Fruit fly (Drosophila melanogaster) whole organism, embryonic: ENCODE measurements around the gene CG8891.

Experiments used
- Asciz ChIP-seq: fragments of 200-800 bp; sonication (Bioruptor generic); optimal IDR thresholded peaks from 2 replicates; lab custom pipeline; 2017; ENCODE audit warnings: missing biosample characterization, mild to moderate bottlenecking, missing genetic modification characterization, missing genetic modification reagents
- CG10274 ChIP-seq: fragments of 200-800 bp; sonication (Bioruptor generic); optimal IDR thresholded peaks from 3 replicates; lab custom pipeline; 2017; ENCODE audit warnings: missing biosample characterization, mild to moderate bottlenecking, missing genetic modification characterization
- CG10431 ChIP-seq: fragments of 200-800 bp; sonication (Bioruptor generic); optimal IDR thresholded peaks from 3 replicates; lab custom pipeline; 2018; ENCODE audit warnings: missing biosample characterization, mild to moderate bottlenecking, missing genetic modification characterization
- CG10959 ChIP-seq: fragments of 200-800 bp; sonication (Bioruptor generic); IDR thresholded peaks from 2 replicates; pipeline ENCODE4 v1.3.6; 2022; ENCODE audit warnings: missing biosample characterization, missing genetic modification characterization
- CG11398 ChIP-seq: fragments of 200-800 bp; sonication (Bioruptor generic); optimal IDR thresholded peaks from 2 replicates; lab custom pipeline; 2016; ENCODE audit warnings: missing biosample characterization, missing genetic modification characterization
- CG11696 ChIP-seq: fragments of 200-800 bp; sonication (Bioruptor generic); IDR thresholded peaks from 2 replicates; pipeline ENCODE4 v1.3.6; 2022; ENCODE audit warnings: missing biosample characterization, missing genetic modification characterization
- CG11723 ChIP-seq: fragments of 200-800 bp; sonication (Bioruptor generic); optimal IDR thresholded peaks from 2 replicates; lab custom pipeline; 2017; ENCODE audit warnings: missing biosample characterization, mild to moderate bottlenecking, missing genetic modification characterization
- CG12219 ChIP-seq: fragments of 200-800 bp; sonication (Bioruptor generic); optimal IDR thresholded peaks from 3 replicates; lab custom pipeline; 2018; ENCODE audit warnings: missing biosample characterization, mild to moderate bottlenecking, missing genetic modification characterization
- CG1233 ChIP-seq: fragments of 200-800 bp; sonication (Bioruptor generic); optimal IDR thresholded peaks from 4 replicates; lab custom pipeline; 2018; ENCODE audit warnings: missing biosample characterization, mild to moderate bottlenecking, missing genetic modification characterization
- CG13296 ChIP-seq: fragments of 200-800 bp; sonication (Bioruptor generic); optimal IDR thresholded peaks from 3 replicates; lab custom pipeline; 2018; ENCODE audit warnings: missing biosample characterization, mild to moderate bottlenecking, missing genetic modification characterization
- CG14441 ChIP-seq: fragments of 200-800 bp; sonication (Bioruptor generic); IDR thresholded peaks from 2 replicates; pipeline ENCODE4 v1.3.6; 2022; ENCODE audit warnings: missing biosample characterization, missing genetic modification characterization
- CG15601 ChIP-seq: fragments of 200-800 bp; sonication (Bioruptor generic); optimal IDR thresholded peaks from 3 replicates; lab custom pipeline; 2019; ENCODE audit warnings: missing biosample characterization, mild to moderate bottlenecking, missing genetic modification characterization, moderate library complexity
- CG1647 ChIP-seq: fragments of 200-800 bp; sonication (Bioruptor generic); optimal IDR thresholded peaks from 3 replicates; lab custom pipeline; 2016; ENCODE audit warnings: missing biosample characterization, missing genetic modification characterization
- CG17186 ChIP-seq: fragments of 200-800 bp; sonication (Bioruptor generic); optimal IDR thresholded peaks from 3 replicates; lab custom pipeline; 2017; ENCODE audit warnings: missing biosample characterization, missing genetic modification reagents, missing genetic modification characterization
- CG18619 ChIP-seq: fragments of 200-800 bp; sonication (Bioruptor generic); optimal IDR thresholded peaks from 3 replicates; lab custom pipeline; 2017; ENCODE audit warnings: missing biosample characterization, mild to moderate bottlenecking, missing genetic modification characterization
- CG3065 ChIP-seq: fragments of 200-800 bp; sonication (Bioruptor generic); optimal IDR thresholded peaks from 2 replicates; lab custom pipeline; 2016; ENCODE audit warnings: missing biosample characterization, missing genetic modification characterization
- CG3995 ChIP-seq: fragments of 200-800 bp; sonication (Bioruptor generic); optimal IDR thresholded peaks from 3 replicates; lab custom pipeline; 2016; ENCODE audit warnings: missing biosample characterization, missing genetic modification characterization
- CG7839 ChIP-seq: fragments of 200-800 bp; sonication (Bioruptor generic); optimal IDR thresholded peaks from 3 replicates; lab custom pipeline; 2018; ENCODE audit warnings: missing biosample characterization, mild to moderate bottlenecking, missing genetic modification characterization, moderate library complexity
- CG8765 ChIP-seq: fragments of 200-800 bp; sonication (Bioruptor generic); IDR thresholded peaks from 2 replicates; pipeline ENCODE4 v1.3.6; 2022; ENCODE audit warnings: missing biosample characterization, missing genetic modification characterization
- CTCF ChIP-seq: fragments of 200-800 bp; sonication (Bioruptor generic); optimal IDR thresholded peaks from 2 replicates; lab custom pipeline; 2017; ENCODE audit warnings: missing biosample characterization, mild to moderate bottlenecking, missing genetic modification characterization, moderate library complexity
- Doc3 ChIP-seq: fragments of 200-800 bp; sonication (Bioruptor generic); IDR thresholded peaks from 3 replicates; pipeline ENCODE4 v1.3.6; 2022; ENCODE audit warnings: missing biosample characterization, missing genetic modification characterization; ENCODE audit not compliant: partially characterized antibody
- Hand ChIP-seq: fragments of 200-800 bp; sonication (Bioruptor generic); optimal IDR thresholded peaks from 2 replicates; lab custom pipeline; 2017; ENCODE audit warnings: mild to moderate bottlenecking, missing biosample characterization, missing genetic modification reagents, missing genetic modification characterization
- Lhr ChIP-seq: fragments of 200-800 bp; sonication (Bioruptor generic); optimal IDR thresholded peaks from 3 replicates; lab custom pipeline; 2017; ENCODE audit warnings: mild to moderate bottlenecking, missing biosample characterization, missing genetic modification reagents, missing genetic modification characterization
- NC2β ChIP-seq: fragments of 200-800 bp; sonication (Bioruptor generic); optimal IDR thresholded peaks from 2 replicates; lab custom pipeline; 2016; ENCODE audit warnings: missing biosample characterization, missing genetic modification characterization
- Rfx ChIP-seq: fragments of 200-800 bp; sonication (Bioruptor generic); IDR thresholded peaks from 2 replicates; pipeline ENCODE4 v1.3.6; 2022; ENCODE audit warnings: missing biosample characterization, missing genetic modification characterization
- Sry-β ChIP-seq: fragments of 200-800 bp; sonication (Bioruptor generic); optimal IDR thresholded peaks from 2 replicates; lab custom pipeline; 2018; ENCODE audit warnings: missing biosample characterization, mild to moderate bottlenecking, missing genetic modification characterization, moderate library complexity
- amos ChIP-seq: fragments of 200-800 bp; sonication (Bioruptor generic); IDR thresholded peaks from 2 replicates; pipeline ENCODE4 v1.3.6; 2022; ENCODE audit warnings: missing biosample characterization, missing genetic modification characterization; ENCODE audit not compliant: partially characterized antibody
- cg ChIP-seq: fragments of 200-800 bp; sonication (Bioruptor generic); optimal IDR thresholded peaks from 3 replicates; lab custom pipeline; 2019; ENCODE audit warnings: missing biosample characterization, mild to moderate bottlenecking, missing genetic modification characterization, moderate library complexity
- cwo ChIP-seq: fragments of 200-800 bp; sonication (Bioruptor generic); optimal IDR thresholded peaks from 3 replicates; lab custom pipeline; 2017; ENCODE audit warnings: missing biosample characterization, missing genetic modification characterization, mild to moderate bottlenecking, moderate library complexity, missing genetic modification reagents
- danr ChIP-seq: fragments of 200-800 bp; sonication (Bioruptor generic); IDR thresholded peaks from 2 replicates; pipeline ENCODE4 v1.3.6; 2022; ENCODE audit warnings: missing biosample characterization, missing genetic modification characterization
- ems ChIP-seq: fragments of 200-800 bp; sonication (Bioruptor generic); optimal IDR thresholded peaks from 3 replicates; lab custom pipeline; 2016; ENCODE audit warnings: missing biosample characterization, missing genetic modification characterization
- ftz-f1 ChIP-seq: fragments of 200-800 bp; sonication (Bioruptor generic); optimal IDR thresholded peaks from 2 replicates; lab custom pipeline; 2016; ENCODE audit warnings: missing biosample characterization, missing genetic modification characterization
- grau ChIP-seq: fragments of 200-800 bp; optimal IDR thresholded peaks from 3 replicates; lab custom pipeline; 2019; ENCODE audit warnings: missing biosample characterization, mild to moderate bottlenecking, missing genetic modification characterization, moderate library complexity
- ind ChIP-seq: fragments of 200-800 bp; sonication (Bioruptor generic); optimal IDR thresholded peaks from 3 replicates; lab custom pipeline; 2016; ENCODE audit warnings: missing biosample characterization, missing genetic modification characterization
- insv ChIP-seq, 2 experiments: fragments of 200-800 bp; sonication (Bioruptor generic); optimal IDR thresholded peaks; 3 replicates each; lab custom pipeline; 2016 to 2018; ENCODE audit warnings: missing biosample characterization in 2 of 2, missing genetic modification characterization in 2 of 2
- jumu ChIP-seq: fragments of 200-800 bp; sonication (Bioruptor generic); optimal IDR thresholded peaks from 3 replicates; lab custom pipeline; 2016; ENCODE audit warnings: missing biosample characterization, missing genetic modification characterization
- lilli ChIP-seq: fragments of 200-800 bp; sonication (Bioruptor generic); optimal IDR thresholded peaks from 3 replicates; lab custom pipeline; 2016; ENCODE audit warnings: missing biosample characterization, missing genetic modification characterization
- lmd ChIP-seq: fragments of 200-800 bp; sonication (Bioruptor generic); IDR thresholded peaks from 2 replicates; pipeline ENCODE4 v1.3.6; 2022; ENCODE audit warnings: missing biosample characterization, missing genetic modification characterization
- mirr ChIP-seq: fragments of 200-800 bp; sonication (Bioruptor generic); optimal IDR thresholded peaks from 3 replicates; lab custom pipeline; 2018; ENCODE audit warnings: missing biosample characterization, mild to moderate bottlenecking, missing genetic modification characterization
- peb ChIP-seq: fragments of 200-800 bp; sonication (Bioruptor generic); IDR thresholded peaks from 2 replicates; pipeline ENCODE4 v1.3.6; 2022; ENCODE audit warnings: missing biosample characterization, missing genetic modification characterization
- pum ChIP-seq: fragments of 200-800 bp; sonication (Bioruptor generic); optimal IDR thresholded peaks from 2 replicates; lab custom pipeline; 2016; ENCODE audit warnings: missing biosample characterization, missing genetic modification characterization
- ranshi ChIP-seq: fragments of 200-800 bp; sonication (Bioruptor generic); IDR thresholded peaks from 2 replicates; pipeline ENCODE4 v1.3.6; 2022; ENCODE audit warnings: missing biosample characterization, missing genetic modification characterization
- sc ChIP-seq, 3 experiments: fragments of >200 bp in 2 of 3; fragments of 200-800 bp in 1 of 3; sonication (Bioruptor generic) in 1 of 3; optimal IDR thresholded peaks; 2 replicates in 2 of 3; 3 replicates in 1 of 3; lab custom pipeline; 2017; ENCODE audit warnings: mild to moderate bottlenecking in 1 of 3, missing biosample characterization in 1 of 3, missing genetic modification characterization in 1 of 3, missing genetic modification reagents in 1 of 3
- sens-2 ChIP-seq: fragments of 200-800 bp; sonication (Bioruptor generic); IDR thresholded peaks from 2 replicates; pipeline ENCODE4 v1.3.6; 2022; ENCODE audit warnings: missing biosample characterization, missing genetic modification characterization
- trem ChIP-seq: fragments of 200-800 bp; optimal IDR thresholded peaks from 3 replicates; lab custom pipeline; 2019; ENCODE audit warnings: missing biosample characterization, mild to moderate bottlenecking, missing genetic modification characterization, moderate library complexity
- vnd ChIP-seq: fragments of 200-800 bp; sonication (Bioruptor generic); IDR thresholded peaks from 3 replicates; pipeline ENCODE4 v1.3.6; 2022; ENCODE audit warnings: missing biosample characterization, missing genetic modification characterization; ENCODE audit not compliant: partially characterized antibody
- wdn ChIP-seq: fragments of 200-800 bp; sonication (Bioruptor generic); IDR thresholded peaks from 2 replicates; pipeline ENCODE4 v1.3.6; 2022; ENCODE audit warnings: missing biosample characterization, missing genetic modification characterization
- zf30C ChIP-seq: fragments of 200-800 bp; sonication (Bioruptor generic); optimal IDR thresholded peaks from 3 replicates; lab custom pipeline; 2018; ENCODE audit warnings: missing biosample characterization, mild to moderate bottlenecking, missing genetic modification characterization
- zfh1 ChIP-seq: fragments of 200-800 bp; sonication (Bioruptor generic); IDR thresholded peaks from 3 replicates; pipeline ENCODE4 v1.3.6; 2022; ENCODE audit warnings: missing biosample characterization, missing genetic modification characterization

The CG8891 gene

dm6 chr2L:5004677-5005463 lies 25.7 kb upstream of the CG8891 start (continued):
- no peak for TF ChIP-seq vnd (GFP tag; lab: Robert Waterston, UW)
- peak; percentile 83 for TF ChIP-seq CG8765 (GFP tag; lab: Robert Waterston, UW)
- no peak for TF ChIP-seq Sry-β
- TF ChIP-seq CG12219 = peak; percentile 91
- TF ChIP-seq CG3995 (GFP tag; lab: Kevin White, UChicago) = peak; percentile 50
- TF ChIP-seq CG1233 (GFP tag; lab: Kevin White, UChicago) = peak; percentile 93
- TF ChIP-seq ems (GFP tag; lab: Kevin White, UChicago) = peak; percentile 94
- peak; percentile 78 for TF ChIP-seq CG10274 (GFP tag; lab: Kevin White, UChicago)
- peak; percentile 85 for TF ChIP-seq CG11696 (GFP tag; lab: Robert Waterston, UW)
- TF ChIP-seq Hand = peak; percentile 98
- peak; percentile 90 for TF ChIP-seq danr (GFP tag; lab: Robert Waterston, UW)
- no peak for TF ChIP-seq amos (GFP tag; lab: Robert Waterston, UW)
- TF ChIP-seq sc (optimal IDR thresholded peaks at IDR 0.05; lab: Kevin White, UChicago) = no peak
- TF ChIP-seq sc (GFP tag; optimal IDR thresholded peaks at IDR 0.05; lab: Kevin White, UChicago) = peak; percentile 79
- peak; percentile 97 for TF ChIP-seq lilli
- peak; percentile 96 for TF ChIP-seq jumu (GFP tag; lab: Kevin White, UChicago)
- TF ChIP-seq pum (GFP tag; lab: Kevin White, UChicago) = peak; percentile 93
- no peak for TF ChIP-seq zf30C
- TF ChIP-seq grau (tag; lab: Kevin White, UChicago) = peak; percentile 99
- TF ChIP-seq sens-2 (GFP tag; lab: Robert Waterston, UW) = peak; percentile 91
- TF ChIP-seq ftz-f1 (GFP tag; lab: Kevin White, UChicago) = peak; percentile 79
- TF ChIP-seq cg (GFP tag; lab: Kevin White, UChicago) = no peak
- peak; percentile 95 for TF ChIP-seq zfh1 (GFP tag; lab: Robert Waterston, UW)
- peak; percentile 97 for TF ChIP-seq ranshi
- TF ChIP-seq CG11398 = peak; percentile 91
- TF ChIP-seq peb (GFP tag; lab: Robert Waterston, UW) = peak; percentile 94
- peak; percentile 87 for TF ChIP-seq CG11723 (GFP tag; lab: Kevin White, UChicago)
- peak; percentile 96 for TF ChIP-seq ind
- TF ChIP-seq mirr (GFP tag; lab: Kevin White, UChicago) = peak; percentile 84
- peak; percentile 33 for TF ChIP-seq CTCF (GFP tag; lab: Kevin White, UChicago)
- peak; percentile 9 to 58 for TF ChIP-seq insv (GFP tag; optimal IDR thresholded peaks at IDR 0.05; lab: Kevin White, UChicago)
- TF ChIP-seq CG10431 = peak; percentile 65
- TF ChIP-seq NC2β (GFP tag; lab: Kevin White, UChicago) = peak; percentile 90
- peak; percentile 96 for TF ChIP-seq lmd (GFP tag; lab: Robert Waterston, UW)
- TF ChIP-seq Asciz (GFP tag; lab: Kevin White, UChicago) = peak; percentile 89
- TF ChIP-seq CG17186 (GFP tag; lab: Kevin White, UChicago) = peak; percentile 24
- TF ChIP-seq cwo = peak; percentile 95
- TF ChIP-seq Lhr (GFP tag; lab: Kevin White, UChicago) = peak; percentile 67
- peak; percentile 95 for TF ChIP-seq CG7839
- TF ChIP-seq CG1647 (GFP tag; lab: Kevin White, UChicago) = peak; percentile 92
- TF ChIP-seq Rfx = peak; percentile 98
- TF ChIP-seq CG14441 (GFP tag; lab: Robert Waterston, UW) = peak; percentile 96
- peak; percentile 91 for TF ChIP-seq CG18619 (GFP tag; lab: Kevin White, UChicago)
- TF ChIP-seq wdn (GFP tag; lab: Robert Waterston, UW) = peak; percentile 95
- TF ChIP-seq CG15601 (tag; lab: Kevin White, UChicago) = peak; percentile 88
- TF ChIP-seq trem (tag; lab: Kevin White, UChicago) = peak; percentile 74
- TF ChIP-seq Doc3 (GFP tag; lab: Robert Waterston, UW) = no peak
- peak; percentile 87 for TF ChIP-seq CG10959
- peak; percentile 96 for TF ChIP-seq CG13296 (GFP tag; lab: Kevin White, UChicago)
- peak; percentile 68 for TF ChIP-seq CG3065 (GFP tag; lab: Kevin White, UChicago)
